Worm (Caenorhabditis elegans): ENCODE data around the gene cyp-13A10.
A peak's percentile ranks its signal among the peaks of the same experiment; 100 is the strongest.

Gene cyp-13A10

DNA sequence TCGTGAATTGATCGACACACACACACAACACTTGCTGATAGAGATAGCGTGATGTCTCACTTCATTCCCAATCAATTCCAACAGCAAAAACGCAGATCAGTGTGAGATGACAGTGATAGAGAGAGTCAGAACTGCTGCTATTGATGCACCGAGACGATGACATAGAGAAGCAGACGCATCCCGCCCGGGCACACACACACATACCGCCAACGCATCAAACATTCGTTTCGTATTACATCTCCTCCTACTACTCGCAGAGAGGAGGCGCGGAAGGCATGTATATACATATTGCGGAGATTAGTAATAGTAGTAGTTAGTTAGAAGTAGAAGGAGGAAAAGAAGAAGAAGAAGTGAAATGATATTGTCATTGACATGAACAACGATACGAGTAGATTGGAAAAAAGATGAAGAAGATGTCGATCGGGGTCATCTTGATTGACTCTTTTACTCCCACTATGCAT is 43.3 kb downstream of the cyp-13A10 start (continued):
- TF ChIP-seq sdz-12 (GFP tag; optimal IDR thresholded peaks at IDR 0.05): no peak
- no peak for TF ChIP-seq Y105C5A.15 (GFP tag; IDR thresholded peaks at IDR 0.05)
- no peak for TF ChIP-seq snpc-4 (tag; optimal IDR thresholded peaks at IDR 0.05)

DNA sequence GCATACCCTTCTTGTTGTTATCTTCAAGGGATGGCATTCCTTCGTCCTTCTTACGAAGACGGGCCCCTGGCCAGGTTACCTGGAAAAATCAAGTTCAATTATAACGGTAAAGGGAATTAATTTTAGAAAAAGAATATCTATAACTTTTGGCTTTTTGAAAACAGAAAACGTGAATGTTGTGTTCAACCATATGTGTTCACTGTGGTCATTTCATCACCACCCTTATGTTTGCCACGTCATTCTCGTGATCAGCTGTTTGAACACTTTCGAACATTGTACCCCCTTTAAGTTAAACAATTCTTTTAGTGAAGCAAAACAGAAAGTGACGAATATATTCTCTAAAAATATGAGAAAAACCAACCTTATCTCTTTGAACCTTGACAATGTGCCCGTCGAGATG is 43.9 kb downstream of the cyp-13A10 start:
- TF ChIP-seq fkh-10 (GFP tag; optimal IDR thresholded peaks at IDR 0.05) (no peak), lim-7 (GFP tag; IDR thresholded peaks at IDR 0.05) (peak; percentile 31; the same call in 1 of the 2 replicates), Y75B8A.6 (GFP tag; IDR thresholded peaks at IDR 0.05) (0 out of 2 replicates have a peak, but pooled peaks have one; percentile 32), lin-29 (GFP tag; IDR thresholded peaks at IDR 0.05) (no peak)

DNA sequence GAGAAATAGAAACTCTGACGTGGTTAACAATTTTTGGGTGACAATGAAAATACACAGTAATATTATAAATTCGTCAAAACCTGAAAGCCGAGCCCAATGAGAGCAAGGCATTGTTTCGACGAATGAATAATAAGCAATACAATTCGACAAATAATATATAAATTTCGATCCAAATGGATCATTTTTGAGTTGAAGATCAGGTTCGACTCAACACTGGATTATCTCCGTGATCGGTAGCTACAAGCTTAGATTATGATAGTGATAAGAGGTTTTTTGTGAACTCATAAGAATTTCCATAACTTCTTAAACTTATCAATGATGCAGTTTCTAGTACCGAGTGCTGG is 44.8 kb downstream of the cyp-13A10 start:
- TF ChIP-seq dve-1 (tag; optimal IDR thresholded peaks at IDR 0.05; ENCODE audit: insufficient read depth): no peak
- no peak for TF ChIP-seq daf-12 (tag; optimal IDR thresholded peaks at IDR 0.05)
- TF ChIP-seq zfp-3 (GFP tag; conservative IDR thresholded peaks at IDR 0.05): no peak; the same call in 1 of the 2 replicates
- TF ChIP-seq lim-7 (GFP tag; IDR thresholded peaks at IDR 0.05): no peak
- 0 out of 2 replicates have a peak, but pooled peaks have one; percentile 7 for TF ChIP-seq ceh-44 (GFP tag; IDR thresholded peaks at IDR 0.05)
- TF ChIP-seq nhr-237 (tag; optimal IDR thresholded peaks at IDR 0.05): no peak
- TF ChIP-seq F49E8.2 (tag; optimal IDR thresholded peaks at IDR 0.05; ENCODE audit: borderline replicate concordance): no peak
- TF ChIP-seq nhr-102 (tag; optimal IDR thresholded peaks at IDR 0.05): no peak
- no peak for TF ChIP-seq ztf-11 (tag; optimal IDR thresholded peaks at IDR 0.05)
- no peak for TF ChIP-seq hmg-1.1 (GFP tag; IDR thresholded peaks at IDR 0.05)
- TF ChIP-seq hlh-11 (tag; optimal IDR thresholded peaks at IDR 0.05): no peak
- no peak for TF ChIP-seq ceh-28 (tag; optimal IDR thresholded peaks at IDR 0.05)
- no peak for TF ChIP-seq sdz-12 (GFP tag; optimal IDR thresholded peaks at IDR 0.05)
- TF ChIP-seq dmd-6 (GFP tag; IDR thresholded peaks at IDR 0.05): peak; percentile 19; the same call in 1 of the 2 replicates
- no peak for TF ChIP-seq ctbp-1 (GFP tag; IDR thresholded peaks at IDR 0.05)
- TF ChIP-seq hif-1 (tag; optimal IDR thresholded peaks at IDR 0.05): no peak
- TF ChIP-seq F10B5.3 (tag; optimal IDR thresholded peaks at IDR 0.05): no peak
- no peak for TF ChIP-seq aly-2 (tag; optimal IDR thresholded peaks at IDR 0.05)
- peak; percentile 27 for TF ChIP-seq fos-1 (tag; optimal IDR thresholded peaks at IDR 0.05)
- TF ChIP-seq duxl-1 (tag; optimal IDR thresholded peaks at IDR 0.05; ENCODE audit: poor library complexity): peak; percentile 10
- peak; percentile 76 for TF ChIP-seq aha-1 (tag)
- TF ChIP-seq nhr-42 (GFP tag; IDR thresholded peaks at IDR 0.05): no peak
- TF ChIP-seq ceh-32 (tag; optimal IDR thresholded peaks at IDR 0.05; ENCODE audit: poor library complexity): no peak
- no peak for TF ChIP-seq nhr-76 (tag; optimal IDR thresholded peaks at IDR 0.05)
- TF ChIP-seq daf-8 (GFP tag; IDR thresholded peaks at IDR 0.05): no peak
- TF ChIP-seq hlh-30 (tag; optimal IDR thresholded peaks at IDR 0.05; ENCODE audit: insufficient read depth): no peak
- TF ChIP-seq D1046.2 (GFP tag; IDR thresholded peaks at IDR 0.05): no peak
- TF ChIP-seq snpc-4 (tag; optimal IDR thresholded peaks at IDR 0.05): no peak
- no peak for TF ChIP-seq mdl-1 (tag; optimal IDR thresholded peaks at IDR 0.05)
- TF ChIP-seq rbr-2 (tag; optimal IDR thresholded peaks at IDR 0.05): no peak
- no peak for TF ChIP-seq unc-62 (GFP tag; optimal IDR thresholded peaks at IDR 0.05 in 1 of 2)
- no peak for TF ChIP-seq unc-62 (tag; optimal IDR thresholded peaks at IDR 0.05)
- TF ChIP-seq vab-7 (GFP tag; IDR thresholded peaks at IDR 0.05): no peak
- no peak for TF ChIP-seq dmd-8 (GFP tag; IDR thresholded peaks at IDR 0.05)
- TF ChIP-seq lin-15B (tag; optimal IDR thresholded peaks at IDR 0.05): peak; percentile 12
- no peak for TF ChIP-seq ceh-62 (tag; optimal IDR thresholded peaks at IDR 0.05)
- no peak for TF ChIP-seq Y75B8A.6 (GFP tag; IDR thresholded peaks at IDR 0.05)
- TF ChIP-seq daf-19 (GFP tag; conservative IDR thresholded peaks at IDR 0.05): no peak
- no peak for TF ChIP-seq daf-16 (GFP tag; optimal IDR thresholded peaks at IDR 0.05)
- no peak for TF ChIP-seq daf-16 (tag; optimal IDR thresholded peaks at IDR 0.05)
- TF ChIP-seq ceh-82 (tag; optimal IDR thresholded peaks at IDR 0.05): no peak
- TF ChIP-seq nhr-111 (GFP tag; optimal IDR thresholded peaks at IDR 0.05): no peak
- no peak for TF ChIP-seq lin-39 (tag; optimal IDR thresholded peaks at IDR 0.05)
- no peak for TF ChIP-seq gei-8 (GFP tag; optimal IDR thresholded peaks at IDR 0.05)
